Fruit fly (Drosophila melanogaster): ENCODE results near the gene Or10a.

The Or10a gene

dm6 chrX:11452846-11453391, 35.7 kb upstream of the Or10a start (continued):
- peak; percentile 36 for TF ChIP-seq fu2 (GFP tag; optimal IDR thresholded peaks at IDR 0.05)
- peak; percentile 20 for TF ChIP-seq CG12104 (GFP tag; optimal IDR thresholded peaks at IDR 0.05)
- peak; percentile 49; the same call in 1 of the 2 replicates for TF ChIP-seq CG31224 (GFP tag; IDR thresholded peaks at IDR 0.05)
- TF ChIP-seq CG1024 (GFP tag; IDR thresholded peaks at IDR 0.05): peak; percentile 76
- peak; percentile 79 for TF ChIP-seq CG6272 (GFP tag; IDR thresholded peaks at IDR 0.05)
- no peak for TF ChIP-seq CG1647 (GFP tag; optimal IDR thresholded peaks at IDR 0.05)
- no peak for TF ChIP-seq CG12744 (GFP tag; optimal IDR thresholded peaks at IDR 0.05)
- peak; percentile 59 for TF ChIP-seq CG10654 (GFP tag; optimal IDR thresholded peaks at IDR 0.05)
- peak; percentile 62 for TF ChIP-seq en (GFP tag; optimal IDR thresholded peaks at IDR 0.05)
- peak; percentile 63 for TF ChIP-seq Fer3 (tag; optimal IDR thresholded peaks at IDR 0.05)
- no peak for TF ChIP-seq nerfin-2 (GFP tag; IDR thresholded peaks at IDR 0.05; ENCODE audit: partially characterized antibody)
- no peak for TF ChIP-seq CG14860 (GFP tag; IDR thresholded peaks at IDR 0.05; ENCODE audit: partially characterized antibody)
- TF ChIP-seq Hmx (GFP tag; optimal IDR thresholded peaks at IDR 0.05): no peak
- TF ChIP-seq ap (GFP tag; IDR thresholded peaks at IDR 0.05): peak; percentile 75
- peak; percentile 85 for TF ChIP-seq bab2 (GFP tag; optimal IDR thresholded peaks at IDR 0.05)
- no peak for TF ChIP-seq Dfd (GFP tag; optimal IDR thresholded peaks at IDR 0.05)
- TF ChIP-seq H15 (GFP tag; IDR thresholded peaks at IDR 0.05): peak; percentile 86
- no peak for TF ChIP-seq tna (GFP tag; IDR thresholded peaks at IDR 0.05; ENCODE audit: partially characterized antibody)
- TF ChIP-seq tx (GFP tag; optimal IDR thresholded peaks at IDR 0.05): no peak
- peak; percentile 82 for TF ChIP-seq CG14050 (GFP tag; IDR thresholded peaks at IDR 0.05)
- TF ChIP-seq pzg (GFP tag; optimal IDR thresholded peaks at IDR 0.05): peak; percentile 14
- 0 out of 2 replicates have a peak, but pooled peaks have one; percentile 37 for TF ChIP-seq bbx (GFP tag; IDR thresholded peaks at IDR 0.05; ENCODE audit: partially characterized antibody)
- TF ChIP-seq Camta (GFP tag; optimal IDR thresholded peaks at IDR 0.05): peak; percentile 83
- peak; percentile 52; the same call in 1 of the 2 replicates for TF ChIP-seq Bgb (GFP tag; IDR thresholded peaks at IDR 0.05; ENCODE audit: partially characterized antibody)
- peak; percentile 43 for TF ChIP-seq sima (GFP tag; optimal IDR thresholded peaks at IDR 0.05)
- 0 out of 4 replicates have a peak, but pooled peaks have one; percentile 41 for TF ChIP-seq Dll (GFP tag; IDR thresholded peaks at IDR 0.05; ENCODE audit: partially characterized antibody)
- peak; percentile 55 for TF ChIP-seq CG15479 (GFP tag; optimal IDR thresholded peaks at IDR 0.05)
- no peak for TF ChIP-seq cato (GFP tag; optimal IDR thresholded peaks at IDR 0.05; ENCODE audit: borderline replicate concordance)
- peak; percentile 63 for TF ChIP-seq CG2202 (tag; optimal IDR thresholded peaks at IDR 0.05)
- TF ChIP-seq dimm (GFP tag; IDR thresholded peaks at IDR 0.05): peak; percentile 78; the same call in 1 of the 2 replicates
- TF ChIP-seq CG13894 (tag; optimal IDR thresholded peaks at IDR 0.05): peak; percentile 38
- TF ChIP-seq seq (GFP tag; IDR thresholded peaks at IDR 0.05): peak; percentile 85
- peak; percentile 82 for TF ChIP-seq CG11695 (GFP tag; IDR thresholded peaks at IDR 0.05)
- TF ChIP-seq danr (GFP tag; IDR thresholded peaks at IDR 0.05): peak; percentile 63; the same call in 1 of the 2 replicates
- TF ChIP-seq CG30020 (tag; optimal IDR thresholded peaks at IDR 0.05): peak; percentile 44
- peak; percentile 45; the same call in 1 of the 2 replicates for TF ChIP-seq CG43689 (GFP tag; IDR thresholded peaks at IDR 0.05)
- TF ChIP-seq phol (tag; optimal IDR thresholded peaks at IDR 0.05): peak; percentile 59
- peak in 1 of 2 experiments; percentile 45 for TF ChIP-seq Hr78 (GFP tag; optimal IDR thresholded peaks at IDR 0.05)
- TF ChIP-seq corto (GFP tag; optimal IDR thresholded peaks at IDR 0.05): peak; percentile 49
- TF ChIP-seq CG7556 (GFP tag; optimal IDR thresholded peaks at IDR 0.05): peak; percentile 76
- peak; percentile 17 for TF ChIP-seq Nf-YC (tag; optimal IDR thresholded peaks at IDR 0.05)
- peak; percentile 57; the same call in 1 of the 2 replicates for TF ChIP-seq Oaz (GFP tag; IDR thresholded peaks at IDR 0.05)
- TF ChIP-seq CG13296 (GFP tag; optimal IDR thresholded peaks at IDR 0.05): peak; percentile 53
- TF ChIP-seq Sin3A (optimal IDR thresholded peaks at IDR 0.05): no peak
- peak; percentile 41 for TF ChIP-seq CG8944 (GFP tag; optimal IDR thresholded peaks at IDR 0.05)
- TF ChIP-seq pho (GFP tag; optimal IDR thresholded peaks at IDR 0.05): peak; percentile 55
- peak; percentile 68 for TF ChIP-seq CG33213 (GFP tag; optimal IDR thresholded peaks at IDR 0.05)
- TF ChIP-seq zen2 (GFP tag; IDR thresholded peaks at IDR 0.05; ENCODE audit: partially characterized antibody): no peak
- TF ChIP-seq Atf6 (GFP tag; IDR thresholded peaks at IDR 0.05): peak; percentile 83
- peak; percentile 31; the same call in 1 of the 3 replicates for TF ChIP-seq knrl (GFP tag; IDR thresholded peaks at IDR 0.05; ENCODE audit: partially characterized antibody)
